Fruit fly (Drosophila melanogaster) whole organism, pupa: Measurements from ENCODE around the gene mRpL3.

Source experiments
- CG34367 ChIP-seq: fragments of 200-800 bp; sonication (Bioruptor generic); optimal IDR thresholded peaks from 2 replicates; lab custom pipeline; 2018; ENCODE audit warnings: missing biosample characterization, mild to moderate bottlenecking, missing genetic modification characterization
- CG8159 ChIP-seq: fragments of 200-800 bp; sonication (Bioruptor generic); optimal IDR thresholded peaks from 3 replicates; lab custom pipeline; 2018; ENCODE audit warnings: missing biosample characterization, mild to moderate bottlenecking, missing genetic modification characterization, moderate library complexity
- CG8301 ChIP-seq: fragments of 200-800 bp; sonication (Bioruptor generic); optimal IDR thresholded peaks from 2 replicates; lab custom pipeline; 2018; ENCODE audit warnings: missing biosample characterization, mild to moderate bottlenecking, missing genetic modification characterization
- Pif1A ChIP-seq: fragments of 200-800 bp; sonication (Bioruptor generic); optimal IDR thresholded peaks from 3 replicates; lab custom pipeline; 2016; ENCODE audit warnings: missing biosample characterization, missing genetic modification characterization
- Pif1B ChIP-seq: fragments of 200-800 bp; sonication (Bioruptor generic); optimal IDR thresholded peaks from 3 replicates; lab custom pipeline; 2016; ENCODE audit warnings: missing biosample characterization, missing genetic modification characterization

DNA sequence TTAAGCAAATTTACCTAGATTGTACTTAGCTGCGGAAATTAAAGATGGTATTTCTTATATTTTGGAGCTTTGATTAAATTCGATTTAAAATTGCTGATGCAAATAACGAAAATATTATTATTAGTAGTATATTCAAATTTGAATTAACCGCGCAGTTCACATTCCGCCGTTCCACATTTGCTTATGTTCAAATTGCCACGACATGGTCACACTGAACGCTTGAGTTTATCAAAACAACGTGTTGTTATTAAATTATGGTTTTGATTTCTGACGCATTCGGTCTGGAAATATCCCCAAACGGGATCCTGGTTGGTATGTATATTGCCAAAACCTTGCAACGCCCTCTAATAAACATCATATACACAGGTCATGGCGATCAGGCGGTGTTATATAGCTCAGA, 8.4 kb downstream of the mRpL3 start, which contains the start of gene CG33172:
- no peak for TF ChIP-seq CG8301 (tag; lab: Kevin White, UChicago)
- no peak for TF ChIP-seq Pif1A (GFP tag; lab: Kevin White, UChicago)
- no peak for TF ChIP-seq CG34367 (tag; lab: Kevin White, UChicago)
- no peak for TF ChIP-seq Pif1B (GFP tag; lab: Kevin White, UChicago)
- no peak for TF ChIP-seq CG8159
